Worm (Caenorhabditis elegans) whole organism, young adult: ENCODE data around the gene F16F9.3.

Experiments
- F39B2.1 ChIP-seq: fragments of 200-800 bp; sonication (Bioruptor generic); IDR thresholded peaks from 2 replicates; pipeline ENCODE4 v1.3.6; 2022; ENCODE audit warnings: missing genetic modification reagents, missing genetic modification characterization, missing compliant biosample characterization
- hmg-20 ChIP-seq: fragments of 200-800 bp; sonication (Bioruptor generic); IDR thresholded peaks from 2 replicates; pipeline ENCODE4 v1.3.6; 2022; ENCODE audit warnings: missing genetic modification reagents, missing genetic modification characterization, missing compliant biosample characterization
- hsf-1 ChIP-seq: fragments of 200-800 bp; sonication (Bioruptor generic); IDR thresholded peaks from 2 replicates; pipeline ENCODE4 v1.3.6; 2022; ENCODE audit warnings: missing genetic modification reagents, missing genetic modification characterization, missing compliant biosample characterization
- snpc-4 ChIP-seq, 5 experiments: fragments of 150-350 bp in 1 of 5; sonication (generic microtip) in 4 of 5; optimal IDR thresholded peaks; 2 replicates each; lab custom pipeline; 2014 to 2018; ENCODE audit warnings: missing genetic modification characterization in 5 of 5, missing biosample characterization in 3 of 5, antibody characterized with exemption in 2 of 5, mild to moderate bottlenecking in 2 of 5, missing compliant biosample characterization in 2 of 5, missing genotype in 2 of 5, moderate library complexity in 2 of 5, missing genetic modification reagents in 1 of 5
- zfh-2 ChIP-seq: fragments of 200-800 bp; sonication (Bioruptor generic); conservative IDR thresholded peaks from 2 replicates; pipeline ENCODE4 v1.3.6; 2022; ENCODE audit warnings: missing genetic modification reagents, missing genetic modification characterization, missing compliant biosample characterization

DNA sequence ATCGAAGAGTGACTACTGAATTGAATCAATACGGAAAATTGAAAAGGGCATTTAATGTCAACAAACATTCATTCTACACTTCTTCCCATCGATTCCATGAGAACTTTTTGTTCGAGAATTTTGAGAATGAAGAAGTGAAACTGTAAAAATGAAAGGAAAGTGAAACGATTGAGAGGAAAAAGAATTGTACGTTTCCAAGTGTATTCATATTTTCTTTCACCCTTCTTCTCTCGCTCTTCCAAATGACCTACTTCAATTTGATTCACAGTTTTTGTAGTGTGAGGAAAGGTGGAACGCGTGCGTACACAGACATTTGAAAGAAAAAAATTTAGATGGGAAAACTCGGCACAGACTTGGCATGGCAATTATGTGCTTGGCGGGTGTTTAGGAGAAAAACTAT is 33.1 kb upstream of the F16F9.3 start:
- no peak for TF ChIP-seq zfh-2 (GFP tag; lab: Robert Waterston, UW)
- TF ChIP-seq F39B2.1 = no peak
- TF ChIP-seq hmg-20 (GFP tag; lab: Robert Waterston, UW) = no peak
- no peak for TF ChIP-seq snpc-4 (GFP tag; optimal IDR thresholded peaks at IDR 0.05; lab: Kevin White, UChicago)
- no peak for TF ChIP-seq snpc-4 (tag; optimal IDR thresholded peaks at IDR 0.05; lab: Kevin White, UChicago)
- TF ChIP-seq hsf-1 (GFP tag; lab: Robert Waterston, UW) = no peak
